Worm (Caenorhabditis elegans): Measurements from ENCODE around the gene F13C5.3.
A peak's percentile ranks its signal among the peaks of the same experiment; 100 is the strongest.

DNA sequence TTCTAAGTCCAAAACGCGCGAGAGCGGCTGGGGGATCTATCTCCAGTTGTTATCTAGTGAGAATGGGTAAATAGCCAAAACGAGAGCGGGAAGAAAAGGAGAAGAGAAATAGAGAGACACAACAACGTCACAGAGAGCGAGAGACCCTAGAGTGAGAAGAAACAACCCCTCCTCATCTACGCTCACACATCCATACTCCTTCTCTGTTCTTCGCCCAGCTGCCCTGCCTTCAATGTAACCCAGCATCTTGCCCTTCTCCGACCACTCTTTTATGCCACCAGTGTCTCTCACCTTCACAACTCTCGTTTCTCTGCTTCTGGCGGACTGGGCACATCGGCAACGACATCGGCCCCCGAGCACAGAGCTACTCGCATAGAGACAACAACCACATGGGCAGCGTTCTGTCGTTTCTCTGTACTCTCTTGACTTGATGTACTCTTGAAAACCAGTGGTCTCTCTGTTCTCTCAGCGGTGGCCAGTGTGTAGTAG lies 6.1 kb downstream of the F13C5.3 start:
- TF ChIP-seq ceh-82 (tag; optimal IDR thresholded peaks at IDR 0.05) (no peak), tbx-2 (tag; optimal IDR thresholded peaks at IDR 0.05) (peak; percentile 72), unc-39 (tag; optimal IDR thresholded peaks at IDR 0.05) (no peak), pqm-1 (tag; optimal IDR thresholded peaks at IDR 0.05) (peak; percentile 58), ztf-11 (tag; optimal IDR thresholded peaks at IDR 0.05) (no peak), unc-62 (GFP tag; optimal IDR thresholded peaks at IDR 0.05) (peak; percentile 54), nhr-28 (tag; optimal IDR thresholded peaks at IDR 0.05) (no peak), skn-1 (tag; optimal IDR thresholded peaks at IDR 0.05) (peak; percentile 60), nhr-11 (tag; optimal IDR thresholded peaks at IDR 0.05) (peak; percentile 14), R02D3.7 (tag; optimal IDR thresholded peaks at IDR 0.05) (peak; percentile 38), snpc-4 (tag; optimal IDR thresholded peaks at IDR 0.05) (peak; percentile 66), pha-4 (tag; optimal IDR thresholded peaks at IDR 0.05) (peak; percentile 89)

Data from whole organism, L3 larva.